Worm (Caenorhabditis elegans) whole organism, midembryonic: ENCODE data around the gene htp-1.

Source experiments
- T22C8.4 ChIP-seq: fragments of 200-800 bp; sonication (Bioruptor generic); IDR thresholded peaks from 2 replicates; pipeline ENCODE4 v1.3.6; 2022; ENCODE audit warnings: missing genetic modification characterization, missing compliant biosample characterization
- cog-1 ChIP-seq: sonication (generic microtip); optimal IDR thresholded peaks from 2 replicates; lab custom pipeline; 2016; ENCODE audit warnings: missing genetic modification characterization, missing compliant biosample characterization
- klf-2 ChIP-seq: fragments of 200-800 bp; sonication (Bioruptor generic); conservative IDR thresholded peaks from 2 replicates; pipeline ENCODE4 v1.3.6; 2022; ENCODE audit warnings: missing genetic modification reagents, missing genetic modification characterization, missing compliant biosample characterization
- med-1 ChIP-seq: sonication (generic microtip); optimal IDR thresholded peaks from 2 replicates; lab custom pipeline; 2017; ENCODE audit warnings: missing genetic modification characterization, mild to moderate bottlenecking, missing compliant biosample characterization, antibody characterized with exemption, missing genetic modification reagents; ENCODE audit not compliant: insufficient read depth
- ztf-23 ChIP-seq: fragments of 200-800 bp; sonication (Bioruptor generic); IDR thresholded peaks from 2 replicates; pipeline ENCODE4 v1.3.6; 2022; ENCODE audit warnings: missing genetic modification reagents, missing genetic modification characterization, missing compliant biosample characterization

ce11 chrIV:5377062-5377461 lies 14.3 kb downstream of the htp-1 start, which contains the start of gene elo-5:
- TF ChIP-seq ztf-23 (GFP tag; lab: Robert Waterston, UW) (no peak), T22C8.4 (GFP tag; lab: Robert Waterston, UW) (no peak), klf-2 (GFP tag; lab: Robert Waterston, UW) (no peak), med-1 (GFP tag; lab: Kevin White, UChicago) (no peak), cog-1 (tag; lab: Kevin White, UChicago) (no peak)
